Worm (Caenorhabditis elegans) whole organism, L4 larva: ENCODE measurements around the gene str-232.

Source experiments
- F37D6.2 ChIP-seq: sonication (generic microtip); optimal IDR thresholded peaks from 2 replicates; lab custom pipeline; 2016; ENCODE audit warnings: mild to moderate bottlenecking, missing genetic modification characterization, missing compliant biosample characterization
- F49E8.2 ChIP-seq: sonication (generic microtip); optimal IDR thresholded peaks from 2 replicates; lab custom pipeline; 2016; ENCODE audit warnings: missing compliant biosample characterization, mild to moderate bottlenecking, missing genetic modification characterization, borderline replicate concordance
- Y48G9A.11 ChIP-seq: fragments of 200-800 bp; sonication (Bioruptor generic); IDR thresholded peaks from 2 replicates; pipeline ENCODE4 v1.3.6; 2022; ENCODE audit warnings: missing genetic modification reagents, missing genetic modification characterization, missing compliant biosample characterization
- ZK546.5 ChIP-seq, 2 experiments: sonication (generic microtip); optimal IDR thresholded peaks; 2 replicates each; lab custom pipeline; 2017; ENCODE audit warnings: missing biosample characterization in 2 of 2, missing genetic modification characterization in 2 of 2
- aha-1 ChIP-seq: fragments of 150-350 bp; peaks from one replicate; lab custom pipeline; 2014; ENCODE audit warnings: missing biosample characterization, missing genetic modification characterization
- aly-2 ChIP-seq: sonication (generic microtip); optimal IDR thresholded peaks from 2 replicates; lab custom pipeline; 2018; ENCODE audit warnings: missing biosample characterization, missing genetic modification characterization
- ceh-28 ChIP-seq: fragments of 150-350 bp; optimal IDR thresholded peaks from 2 replicates; lab custom pipeline; 2014; ENCODE audit warnings: missing biosample characterization, missing genetic modification reagents, missing genetic modification characterization
- ces-1 ChIP-seq: fragments of 150-350 bp; sonication (generic microtip); optimal IDR thresholded peaks from 4 replicates; lab custom pipeline; 2014; ENCODE audit warnings: missing biosample characterization, missing genetic modification reagents, missing genetic modification characterization
- daf-12 ChIP-seq: fragments of 150-350 bp; optimal IDR thresholded peaks from 2 replicates; lab custom pipeline; 2014; ENCODE audit warnings: missing biosample characterization, missing genetic modification reagents, missing genetic modification characterization
- daf-16 ChIP-seq, 3 experiments: sonication (generic microtip); optimal IDR thresholded peaks; 2 replicates each; lab custom pipeline; 2016 to 2017; ENCODE audit warnings: missing genetic modification characterization in 3 of 3, missing genetic modification reagents in 3 of 3, mild to moderate bottlenecking in 2 of 3, missing compliant biosample characterization in 2 of 3, missing biosample characterization in 1 of 3, moderate library complexity in 1 of 3
- daf-19 ChIP-seq: fragments of 200-800 bp; sonication (Bioruptor generic); conservative IDR thresholded peaks from 2 replicates; pipeline ENCODE4 v1.3.6; 2022; ENCODE audit warnings: missing genetic modification characterization, missing compliant biosample characterization
- dmd-6 ChIP-seq: fragments of 200-800 bp; sonication (Bioruptor generic); IDR thresholded peaks from 2 replicates; pipeline ENCODE4 v1.3.6; 2022; ENCODE audit warnings: missing genetic modification reagents, missing genetic modification characterization, missing compliant biosample characterization
- dmd-8 ChIP-seq: fragments of 200-800 bp; sonication (Bioruptor generic); IDR thresholded peaks from 2 replicates; pipeline ENCODE4 v1.3.6; 2022; ENCODE audit warnings: missing genetic modification characterization, missing compliant biosample characterization
- duxl-1 ChIP-seq: sonication (generic microtip); optimal IDR thresholded peaks from 2 replicates; lab custom pipeline; 2016; ENCODE audit warnings: mild to moderate bottlenecking, missing genetic modification characterization, moderate library complexity, missing compliant biosample characterization; ENCODE audit not compliant: poor library complexity
- hif-1 ChIP-seq, 2 experiments: sonication (generic microtip); optimal IDR thresholded peaks; 2 replicates each; lab custom pipeline; 2016 to 2017; ENCODE audit warnings: missing compliant biosample characterization in 2 of 2, missing genetic modification characterization in 2 of 2, missing genetic modification reagents in 2 of 2, missing genotype in 2 of 2, mild to moderate bottlenecking in 1 of 2
- lin-1 ChIP-seq: fragments of 200-800 bp; sonication (Bioruptor generic); IDR thresholded peaks from 2 replicates; pipeline ENCODE4 v1.3.6; 2022; ENCODE audit warnings: missing genetic modification reagents, missing genetic modification characterization, missing compliant biosample characterization
- lin-13 ChIP-seq: fragments of 150-350 bp; optimal IDR thresholded peaks from 2 replicates; lab custom pipeline; 2014; ENCODE audit warnings: missing biosample characterization, missing genetic modification reagents, missing genetic modification characterization
- lin-38 ChIP-seq: fragments of 200-800 bp; sonication (Bioruptor generic); IDR thresholded peaks from 2 replicates; pipeline ENCODE4 v1.3.6; 2022; ENCODE audit warnings: missing genetic modification reagents, missing genetic modification characterization, missing compliant biosample characterization
- lir-3 ChIP-seq: sonication (generic microtip); optimal IDR thresholded peaks from 2 replicates; lab custom pipeline; 2016; ENCODE audit warnings: mild to moderate bottlenecking, missing genetic modification characterization, missing compliant biosample characterization
- lsy-2 ChIP-seq, 2 experiments: fragments of 150-350 bp in 1 of 2; sonication (generic microtip) in 1 of 2; optimal IDR thresholded peaks; 2 replicates each; lab custom pipeline; 2014 to 2017; ENCODE audit warnings: missing biosample characterization in 2 of 2, missing genetic modification characterization in 2 of 2
- madf-5 ChIP-seq, 2 experiments: fragments of 200-800 bp; sonication (Bioruptor generic); IDR thresholded peaks; 2 replicates each; pipeline ENCODE4 v1.3.6; 2022; ENCODE audit warnings: missing compliant biosample characterization in 2 of 2, missing genetic modification characterization in 2 of 2
- madf-9 ChIP-seq: fragments of 200-800 bp; sonication (Bioruptor generic); conservative IDR thresholded peaks from 2 replicates; pipeline ENCODE4 v1.3.6; 2022; ENCODE audit warnings: missing genetic modification reagents, missing genetic modification characterization, missing compliant biosample characterization
- mdl-1 ChIP-seq, 2 experiments: fragments of 150-350 bp in 1 of 2; sonication (generic microtip) in 1 of 2; optimal IDR thresholded peaks; 2 replicates each; lab custom pipeline; 2014 to 2017; ENCODE audit warnings: missing biosample characterization in 2 of 2, missing genetic modification characterization in 2 of 2
- mes-2 ChIP-seq: sonication (generic microtip); optimal IDR thresholded peaks from 2 replicates; lab custom pipeline; 2016; ENCODE audit warnings: missing genotype, mild to moderate bottlenecking, missing genetic modification characterization, missing compliant biosample characterization; ENCODE audit not compliant: poor library complexity, severe bottlenecking
- mxl-2 ChIP-seq: fragments of 200-800 bp; sonication (Bioruptor generic); conservative IDR thresholded peaks from 2 replicates; pipeline ENCODE4 v1.3.6; 2022; ENCODE audit warnings: missing genetic modification reagents, missing genetic modification characterization, missing compliant biosample characterization
- nhr-10 ChIP-seq: fragments of 150-350 bp; optimal IDR thresholded peaks from 2 replicates; lab custom pipeline; 2014; ENCODE audit warnings: missing biosample characterization, missing genetic modification characterization
- nhr-41 ChIP-seq: fragments of 200-800 bp; sonication (Bioruptor generic); IDR thresholded peaks from 2 replicates; pipeline ENCODE4 v1.3.6; 2022; ENCODE audit warnings: missing genetic modification reagents, missing genetic modification characterization, missing compliant biosample characterization
- saeg-2 ChIP-seq: fragments of 200-800 bp; sonication (Bioruptor generic); IDR thresholded peaks from 2 replicates; pipeline ENCODE4 v1.3.6; 2022; ENCODE audit warnings: missing genetic modification reagents, missing genetic modification characterization, missing compliant biosample characterization
- snpc-1.2 ChIP-seq: fragments of 200-800 bp; sonication (Bioruptor generic); IDR thresholded peaks from 2 replicates; pipeline ENCODE4 v1.3.6; 2022; ENCODE audit warnings: missing genetic modification reagents, missing genetic modification characterization, missing compliant biosample characterization
- spr-1 ChIP-seq: sonication (generic microtip); optimal IDR thresholded peaks from 2 replicates; lab custom pipeline; 2016; ENCODE audit warnings: mild to moderate bottlenecking, missing genetic modification characterization, missing compliant biosample characterization
- unc-39 ChIP-seq: sonication (generic microtip); optimal IDR thresholded peaks from 2 replicates; lab custom pipeline; 2017; ENCODE audit warnings: missing biosample characterization, missing genetic modification characterization
- unc-62 ChIP-seq, 3 experiments: fragments of 150-350 bp in 1 of 3; sonication (generic microtip); optimal IDR thresholded peaks in 2 of 3; peaks in 1 of 3; 1 replicate in 1 of 3; 2 replicates in 2 of 3; lab custom pipeline; 2014 to 2017; ENCODE audit warnings: missing biosample characterization in 3 of 3, missing genetic modification characterization in 3 of 3, missing genetic modification reagents in 3 of 3, missing genotype in 1 of 3
- zip-2 ChIP-seq: fragments of 150-350 bp; optimal IDR thresholded peaks from 2 replicates; lab custom pipeline; 2014; ENCODE audit warnings: missing biosample characterization, missing genetic modification characterization
- ztf-11 ChIP-seq: fragments of 150-350 bp; optimal IDR thresholded peaks from 2 replicates; lab custom pipeline; 2014; ENCODE audit warnings: missing biosample characterization, missing genetic modification characterization

str-232 gene

ce11 chrV:16015652-16016051, at the start of gene str-232:
TSS of gene str-232 (minus strand) at chrV:16015752.
- TF ChIP-seq ces-1 (no peak), dmd-6 (GFP tag; lab: Robert Waterston, UW) (no peak), ZK546.5 (tag; optimal IDR thresholded peaks at IDR 0.05; lab: Kevin White, UChicago) (no peak), daf-16 (GFP tag; optimal IDR thresholded peaks at IDR 0.05; lab: Kevin White, UChicago) (no peak), daf-16 (tag; optimal IDR thresholded peaks at IDR 0.05; lab: Kevin White, UChicago) (no peak), madf-5 (GFP tag; IDR thresholded peaks at IDR 0.05; lab: Robert Waterston, UW) (no peak)
- TF ChIP-seq, all 104 proteins: peak for 0

ce11 chrV:16062788-16063187, 47.2 kb upstream of the str-232 start, which contains the start of gene F14H3.14:
TSS of gene F14H3.14 (minus strand) at chrV:16062888.
- TF ChIP-seq lin-1 (GFP tag; lab: Robert Waterston, UW) (no peak), zip-2 (tag; lab: Kevin White, UChicago) (no peak), unc-39 (no peak), nhr-41 (no peak), aha-1 (tag; lab: Kevin White, UChicago) (no peak), spr-1 (no peak), mes-2 (tag; lab: Kevin White, UChicago) (no peak), ztf-11 (tag; lab: Kevin White, UChicago) (no peak), mdl-1 (tag; optimal IDR thresholded peaks at IDR 0.05; lab: Kevin White, UChicago) (no peak), nhr-10 (no peak), Y48G9A.11 (GFP tag; lab: Robert Waterston, UW) (no peak), snpc-1.2 (no peak), ZK546.5 (tag; optimal IDR thresholded peaks at IDR 0.05; lab: Kevin White, UChicago) (no peak)
- TF ChIP-seq, all 104 proteins: peak for 0

- TF ChIP-seq lir-3 (tag; lab: Kevin White, UChicago) (no peak), aha-1 (tag; lab: Kevin White, UChicago) (peak; percentile 23), daf-12 (tag; lab: Kevin White, UChicago) (no peak)
Measured at ce11 chrV:16061993-16062392, 46.4 kb upstream of the str-232 start, which contains the start of gene fbxa-100. TSS of gene fbxa-100 (minus strand) at chrV:16062093.

- no peak for TF ChIP-seq unc-62 (GFP tag; optimal IDR thresholded peaks at IDR 0.05 in 1 of 2; lab: Kevin White, UChicago)
- no peak for TF ChIP-seq unc-62 (tag; optimal IDR thresholded peaks at IDR 0.05; lab: Kevin White, UChicago)
- TF ChIP-seq lin-38: no peak
- no peak for TF ChIP-seq madf-9 (GFP tag; lab: Robert Waterston, UW)
- TF ChIP-seq F49E8.2 (tag; lab: Kevin White, UChicago): no peak
- TF ChIP-seq F37D6.2 (tag; lab: Kevin White, UChicago): no peak
- TF ChIP-seq daf-12 (tag; lab: Kevin White, UChicago): no peak
- TF ChIP-seq daf-19 (GFP tag; lab: Robert Waterston, UW): no peak
Measured at ce11 chrV:16060135-16060534, 44.6 kb upstream of the str-232 start, which contains the start of gene F14H3.15. TSS of gene F14H3.15 (minus strand) at chrV:16060235.

- TF ChIP-seq lin-13 (GFP tag; lab: Kevin White, UChicago) (no peak), saeg-2 (no peak), lir-3 (tag; lab: Kevin White, UChicago) (no peak), duxl-1 (no peak), dmd-8 (no peak), unc-62 (GFP tag; optimal IDR thresholded peaks at IDR 0.05 in 1 of 2; lab: Kevin White, UChicago) (no peak), unc-62 (tag; optimal IDR thresholded peaks at IDR 0.05; lab: Kevin White, UChicago) (no peak), mxl-2 (GFP tag; lab: Robert Waterston, UW) (no peak), aly-2 (no peak), daf-19 (GFP tag; lab: Robert Waterston, UW) (no peak), hif-1 (tag; optimal IDR thresholded peaks at IDR 0.05; lab: Kevin White, UChicago) (no peak), lsy-2 (tag; optimal IDR thresholded peaks at IDR 0.05; lab: Kevin White, UChicago) (no peak), ceh-28 (tag; lab: Kevin White, UChicago) (no peak)
Measured at ce11 chrV:16058872-16059271, 43.3 kb upstream of the str-232 start, which contains the start of gene F14H3.6. TSS of gene F14H3.6 (minus strand) at chrV:16058893.
